Worm (Caenorhabditis elegans): ENCODE measurements around the gene pes-1.

DNA sequence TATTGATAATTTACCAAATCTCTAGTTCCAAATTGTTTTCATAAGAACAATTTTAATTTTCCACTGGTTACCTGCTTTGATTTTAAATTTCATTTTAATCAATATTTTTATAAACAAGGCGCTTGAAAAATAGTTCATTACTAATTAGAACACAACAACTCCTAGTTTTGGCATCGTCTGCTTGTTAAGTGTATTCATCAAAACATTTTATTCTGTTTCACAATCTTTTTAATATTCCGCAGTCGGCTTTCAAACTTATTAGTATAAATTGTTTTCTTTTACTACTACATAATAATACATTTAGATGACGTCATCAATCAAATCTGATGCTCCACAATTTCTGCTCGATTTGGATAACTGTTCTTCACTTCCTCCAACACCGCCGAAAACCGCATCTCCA lies at the start of gene pes-1:
- TF ChIP-seq lsy-2 (tag; optimal IDR thresholded peaks at IDR 0.05), result no peak
- TF ChIP-seq ama-1 (optimal IDR thresholded peaks at IDR 0.05), result no peak
- no peak for TF ChIP-seq sma-3 (GFP tag; optimal IDR thresholded peaks at IDR 0.05)
- TF ChIP-seq nhr-77 (tag; optimal IDR thresholded peaks at IDR 0.05), result no peak
- no peak for TF ChIP-seq zag-1 (tag; optimal IDR thresholded peaks at IDR 0.05)
- TF ChIP-seq nhr-6 (tag; optimal IDR thresholded peaks at IDR 0.05), result no peak
- no peak for TF ChIP-seq lin-39 (tag; optimal IDR thresholded peaks at IDR 0.05)
- TF ChIP-seq ztf-11 (tag; optimal IDR thresholded peaks at IDR 0.05), result no peak
- TF ChIP-seq nhr-12 (tag; optimal IDR thresholded peaks at IDR 0.05), result no peak
- TF ChIP-seq R02D3.7 (tag; optimal IDR thresholded peaks at IDR 0.05), result no peak
- TF ChIP-seq ztf-4 (tag; optimal IDR thresholded peaks at IDR 0.05), result no peak
- no peak for TF ChIP-seq F13H6.1 (tag; optimal IDR thresholded peaks at IDR 0.05)
- no peak for TF ChIP-seq egl-27 (tag; optimal IDR thresholded peaks at IDR 0.05)

Measured in whole organism, L2 larva.